Fruit fly (Drosophila melanogaster) whole organism, embryonic: ENCODE data around the gene Rab9Fb.

Source experiments
- Abd-B ChIP-seq: fragments of 200-800 bp; sonication (Bioruptor generic); optimal IDR thresholded peaks from 2 replicates; lab custom pipeline; 2018; ENCODE audit warnings: missing biosample characterization, mild to moderate bottlenecking, missing genetic modification characterization, moderate library complexity
- BtbVII ChIP-seq: fragments of 200-800 bp; sonication (Bioruptor generic); optimal IDR thresholded peaks from 3 replicates; lab custom pipeline; 2017; ENCODE audit warnings: missing biosample characterization, mild to moderate bottlenecking, missing genetic modification characterization
- CG10267 ChIP-seq: fragments of 200-800 bp; sonication (Bioruptor generic); optimal IDR thresholded peaks from 2 replicates; lab custom pipeline; 2018; ENCODE audit warnings: missing biosample characterization, mild to moderate bottlenecking, missing genetic modification characterization, moderate library complexity
- CG11093 ChIP-seq: fragments of 200-800 bp; sonication (Bioruptor generic); IDR thresholded peaks from 3 replicates; pipeline ENCODE4 v1.3.6; 2022; ENCODE audit warnings: missing biosample characterization, missing genetic modification characterization
- CG11247 ChIP-seq: fragments of 200-800 bp; sonication (Bioruptor generic); IDR thresholded peaks from 2 replicates; pipeline ENCODE4 v1.3.6; 2022; ENCODE audit warnings: missing biosample characterization, missing genetic modification characterization
- CG12236 ChIP-seq: fragments of 200-800 bp; sonication (Bioruptor generic); optimal IDR thresholded peaks from 2 replicates; lab custom pipeline; 2016; ENCODE audit warnings: missing biosample characterization, missing genetic modification characterization
- CG12659 ChIP-seq: fragments of 200-800 bp; sonication (Bioruptor generic); optimal IDR thresholded peaks from 3 replicates; lab custom pipeline; 2017; ENCODE audit warnings: mild to moderate bottlenecking, missing biosample characterization, missing genetic modification reagents, missing genetic modification characterization
- CG14050 ChIP-seq: fragments of 200-800 bp; sonication (Bioruptor generic); IDR thresholded peaks from 3 replicates; pipeline ENCODE4 v1.3.6; 2022; ENCODE audit warnings: missing biosample characterization, missing genetic modification characterization
- CG1529 ChIP-seq: fragments of 200-800 bp; sonication (Bioruptor generic); optimal IDR thresholded peaks from 3 replicates; lab custom pipeline; 2018; ENCODE audit warnings: missing biosample characterization, missing genetic modification characterization
- CG15479 ChIP-seq: fragments of 200-800 bp; sonication (Bioruptor generic); optimal IDR thresholded peaks from 3 replicates; lab custom pipeline; 2019; ENCODE audit warnings: missing biosample characterization, mild to moderate bottlenecking, missing genetic modification characterization, moderate library complexity
- CG15601 ChIP-seq: fragments of 200-800 bp; sonication (Bioruptor generic); optimal IDR thresholded peaks from 3 replicates; lab custom pipeline; 2019; ENCODE audit warnings: missing biosample characterization, mild to moderate bottlenecking, missing genetic modification characterization, moderate library complexity
- CG2678 ChIP-seq: fragments of 200-800 bp; sonication (Bioruptor generic); optimal IDR thresholded peaks from 3 replicates; lab custom pipeline; 2019; ENCODE audit warnings: missing biosample characterization, mild to moderate bottlenecking, missing genetic modification characterization, moderate library complexity
- CG30431 ChIP-seq: fragments of 200-800 bp; sonication (Bioruptor generic); optimal IDR thresholded peaks from 2 replicates; lab custom pipeline; 2017; ENCODE audit warnings: missing biosample characterization, missing genetic modification characterization
- CG34422 ChIP-seq: fragments of 200-800 bp; sonication (Bioruptor generic); IDR thresholded peaks from 3 replicates; pipeline ENCODE4 v1.3.6; 2022; ENCODE audit warnings: missing biosample characterization, missing genetic modification characterization
- CG4282 ChIP-seq: fragments of 200-800 bp; sonication (Bioruptor generic); optimal IDR thresholded peaks from 2 replicates; lab custom pipeline; 2016; ENCODE audit warnings: missing biosample characterization, missing genetic modification characterization
- CG4328 ChIP-seq: fragments of 200-800 bp; sonication (Bioruptor generic); optimal IDR thresholded peaks from 3 replicates; lab custom pipeline; 2017; ENCODE audit warnings: missing biosample characterization, missing genetic modification reagents, missing genetic modification characterization
- CG5180 ChIP-seq: fragments of 200-800 bp; sonication (Bioruptor generic); optimal IDR thresholded peaks from 3 replicates; lab custom pipeline; 2017; ENCODE audit warnings: missing biosample characterization, missing genetic modification characterization, mild to moderate bottlenecking, moderate library complexity, missing genetic modification reagents
- CG6683 ChIP-seq: fragments of 200-800 bp; sonication (Bioruptor generic); optimal IDR thresholded peaks from 2 replicates; lab custom pipeline; 2017; ENCODE audit warnings: missing biosample characterization, mild to moderate bottlenecking, missing genetic modification characterization, missing genetic modification reagents
- CG6791 ChIP-seq: fragments of 200-800 bp; sonication (Bioruptor generic); IDR thresholded peaks from 3 replicates; pipeline ENCODE4 v1.3.6; 2022; ENCODE audit warnings: missing biosample characterization, missing genetic modification characterization; ENCODE audit not compliant: partially characterized antibody
- CG8281 ChIP-seq: fragments of 200-800 bp; sonication (Bioruptor generic); optimal IDR thresholded peaks from 2 replicates; lab custom pipeline; 2018; ENCODE audit warnings: missing biosample characterization, mild to moderate bottlenecking, missing genetic modification characterization, moderate library complexity
- CG9727 ChIP-seq: fragments of 200-800 bp; sonication (Bioruptor generic); optimal IDR thresholded peaks from 3 replicates; lab custom pipeline; 2017; ENCODE audit warnings: missing biosample characterization, mild to moderate bottlenecking, missing genetic modification characterization
- Chrac-16 ChIP-seq: fragments of 200-800 bp; sonication (Bioruptor generic); optimal IDR thresholded peaks from 3 replicates; lab custom pipeline; 2016; ENCODE audit warnings: missing biosample characterization, missing genetic modification characterization
- Dip2 ChIP-seq: fragments of 200-800 bp; sonication (Bioruptor generic); IDR thresholded peaks from 2 replicates; pipeline ENCODE4 v1.3.6; 2022; ENCODE audit warnings: missing biosample characterization, missing genetic modification characterization
- Doc2 ChIP-seq: fragments of 200-800 bp; sonication (Bioruptor generic); IDR thresholded peaks from 2 replicates; pipeline ENCODE4 v1.3.6; 2022; ENCODE audit warnings: missing biosample characterization, missing genetic modification characterization
- Eip74EF ChIP-seq, 2 experiments: fragments of 200-800 bp in 1 of 2; fragments of >200 bp in 1 of 2; sonication (Bioruptor generic) in 1 of 2; optimal IDR thresholded peaks; 2 replicates each; lab custom pipeline; 2017 to 2019; ENCODE audit warnings: missing biosample characterization in 2 of 2, missing genetic modification characterization in 2 of 2, mild to moderate bottlenecking in 1 of 2, moderate library complexity in 1 of 2
- Gsc ChIP-seq: fragments of 200-800 bp; sonication (Bioruptor generic); IDR thresholded peaks from 2 replicates; pipeline ENCODE4 v1.3.6; 2022; ENCODE audit warnings: missing biosample characterization, missing genetic modification characterization
- HHEX ChIP-seq: fragments of 200-800 bp; sonication (Bioruptor generic); optimal IDR thresholded peaks from 3 replicates; lab custom pipeline; 2017; ENCODE audit warnings: missing biosample characterization, mild to moderate bottlenecking, missing genetic modification characterization, missing genetic modification reagents
- Meics ChIP-seq: fragments of 200-800 bp; sonication (Bioruptor generic); optimal IDR thresholded peaks from 2 replicates; lab custom pipeline; 2017; ENCODE audit warnings: missing biosample characterization, mild to moderate bottlenecking, missing genetic modification characterization
- Myb ChIP-seq: fragments of 200-800 bp; sonication (Bioruptor generic); optimal IDR thresholded peaks from 2 replicates; lab custom pipeline; 2016; ENCODE audit warnings: missing biosample characterization, missing genetic modification characterization
- NfI ChIP-seq: fragments of 200-800 bp; sonication (Bioruptor generic); optimal IDR thresholded peaks from 3 replicates; lab custom pipeline; 2018; ENCODE audit warnings: missing biosample characterization, mild to moderate bottlenecking, missing genetic modification characterization, moderate library complexity
- Ptx1 ChIP-seq: fragments of 200-800 bp; sonication (Bioruptor generic); IDR thresholded peaks from 2 replicates; pipeline ENCODE4 v1.3.6; 2022; ENCODE audit warnings: missing biosample characterization, missing genetic modification characterization
- Usf ChIP-seq: fragments of 200-800 bp; sonication (Bioruptor generic); optimal IDR thresholded peaks from 2 replicates; lab custom pipeline; 2017; ENCODE audit warnings: missing genotype, missing biosample characterization, missing genetic modification characterization
- bbx ChIP-seq: fragments of 200-800 bp; sonication (Bioruptor generic); IDR thresholded peaks from 2 replicates; pipeline ENCODE4 v1.3.6; 2022; ENCODE audit warnings: missing biosample characterization, missing genetic modification characterization; ENCODE audit not compliant: partially characterized antibody
- caup ChIP-seq: fragments of 200-800 bp; sonication (Bioruptor generic); optimal IDR thresholded peaks from 3 replicates; lab custom pipeline; 2017; ENCODE audit warnings: missing biosample characterization, mild to moderate bottlenecking, missing genetic modification characterization, moderate library complexity; ENCODE audit not compliant: severe bottlenecking
- corto ChIP-seq: fragments of 200-800 bp; sonication (Bioruptor generic); optimal IDR thresholded peaks from 2 replicates; lab custom pipeline; 2016; ENCODE audit warnings: missing biosample characterization, mild to moderate bottlenecking, missing genetic modification characterization, moderate library complexity
- crp ChIP-seq, 2 experiments: fragments of 200-800 bp; sonication (Bioruptor generic); optimal IDR thresholded peaks; 2 replicates in 1 of 2; 3 replicates in 1 of 2; lab custom pipeline; 2017; ENCODE audit warnings: missing biosample characterization in 2 of 2, missing genetic modification characterization in 2 of 2, mild to moderate bottlenecking in 1 of 2, moderate library complexity in 1 of 2
- esg ChIP-seq: fragments of 200-800 bp; sonication (Bioruptor generic); conservative IDR thresholded peaks from 2 replicates; pipeline ENCODE4 v1.3.6; 2022; ENCODE audit warnings: missing biosample characterization, missing genetic modification characterization
- fu2 ChIP-seq: fragments of 200-800 bp; sonication (Bioruptor generic); optimal IDR thresholded peaks from 2 replicates; lab custom pipeline; 2016; ENCODE audit warnings: missing biosample characterization, missing genetic modification characterization
- hkb ChIP-seq, 2 experiments: fragments of 200-800 bp in 1 of 2; fragments of >200 bp in 1 of 2; sonication (Bioruptor generic) in 1 of 2; IDR thresholded peaks in 1 of 2; optimal IDR thresholded peaks in 1 of 2; 2 replicates each; pipeline versions ENCODE4 v1.3.6 to Lab custom; 2017 to 2022; ENCODE audit warnings: missing biosample characterization in 1 of 2, missing genetic modification characterization in 1 of 2
- kah ChIP-seq: fragments of 200-800 bp; sonication (Bioruptor generic); optimal IDR thresholded peaks from 2 replicates; lab custom pipeline; 2018; ENCODE audit warnings: missing biosample characterization, mild to moderate bottlenecking, missing genetic modification characterization
- lab ChIP-seq: fragments of 200-800 bp; sonication (Bioruptor generic); optimal IDR thresholded peaks from 3 replicates; lab custom pipeline; 2017; ENCODE audit warnings: missing biosample characterization, missing genetic modification characterization, mild to moderate bottlenecking, moderate library complexity, missing genetic modification reagents
- lov ChIP-seq, 2 experiments: fragments of 200-800 bp in 1 of 2; fragments of >200 bp in 1 of 2; sonication (Bioruptor generic) in 1 of 2; IDR thresholded peaks in 1 of 2; optimal IDR thresholded peaks in 1 of 2; 2 replicates in 1 of 2; 3 replicates in 1 of 2; pipeline versions ENCODE4 v1.3.6 to Lab custom; 2017 to 2022; ENCODE audit warnings: missing biosample characterization in 1 of 2, missing genetic modification characterization in 1 of 2
- pfk ChIP-seq: fragments of 200-800 bp; sonication (Bioruptor generic); optimal IDR thresholded peaks from 2 replicates; lab custom pipeline; 2018; ENCODE audit warnings: missing biosample characterization, mild to moderate bottlenecking, missing genetic modification characterization, moderate library complexity
- tap ChIP-seq: fragments of 200-800 bp; optimal IDR thresholded peaks from 3 replicates; lab custom pipeline; 2019; ENCODE audit warnings: missing biosample characterization, mild to moderate bottlenecking, missing genetic modification characterization, moderate library complexity
- unpg ChIP-seq: fragments of 200-800 bp; sonication (Bioruptor generic); optimal IDR thresholded peaks from 3 replicates; lab custom pipeline; 2018; ENCODE audit warnings: missing biosample characterization, mild to moderate bottlenecking, missing genetic modification characterization, moderate library complexity
- zf30C ChIP-seq: fragments of 200-800 bp; sonication (Bioruptor generic); optimal IDR thresholded peaks from 3 replicates; lab custom pipeline; 2018; ENCODE audit warnings: missing biosample characterization, mild to moderate bottlenecking, missing genetic modification characterization

Rab9Fb gene

DNA sequence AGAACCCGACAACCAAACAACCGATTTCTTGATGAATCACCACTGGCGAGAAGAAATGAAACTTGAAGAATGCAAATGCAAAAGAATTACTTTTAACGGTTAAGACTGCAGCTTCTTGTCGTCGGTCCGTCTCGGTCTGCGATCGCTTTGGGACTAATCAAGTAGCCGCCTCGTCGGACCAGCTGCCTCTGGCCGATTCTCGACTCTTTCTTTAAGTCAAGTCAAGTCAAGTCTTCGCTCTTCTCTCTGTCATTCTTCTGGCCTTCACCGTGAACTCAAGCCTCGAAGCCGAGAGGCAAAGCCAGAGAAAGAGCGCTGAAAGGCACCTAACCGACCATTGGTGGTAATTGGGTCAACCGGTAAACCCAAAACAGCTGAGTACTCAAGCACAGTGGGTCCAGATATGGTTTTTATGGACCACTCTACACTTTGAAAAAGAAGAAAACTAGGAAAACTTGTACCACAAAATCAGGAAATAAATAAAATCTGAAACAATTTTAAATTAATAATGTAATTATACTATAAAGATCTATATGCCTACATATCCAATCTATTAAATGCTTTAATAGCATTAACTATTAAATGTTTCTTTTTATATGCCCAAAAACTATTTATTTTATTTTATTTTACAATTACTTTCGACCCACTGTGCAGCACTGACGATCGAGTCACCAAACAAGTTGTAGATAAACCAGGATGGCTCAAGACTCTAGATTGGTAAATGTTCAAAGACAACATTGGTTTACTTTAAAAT is 14.9 kb upstream of the Rab9Fb start, which contains the start of gene C901 (continued):
- TF ChIP-seq CG10267 (tag; lab: Kevin White, UChicago) (peak; percentile 72), bbx (GFP tag; lab: Robert Waterston, UW) (no peak), Eip74EF (GFP tag; optimal IDR thresholded peaks at IDR 0.05; lab: Kevin White, UChicago) (peak in 1 of 2 experiments; percentile 61), CG2678 (tag; lab: Kevin White, UChicago) (peak; percentile 88), CG4328 (GFP tag; lab: Kevin White, UChicago) (no peak), lab (peak; percentile 54), zf30C (GFP tag; lab: Kevin White, UChicago) (no peak), Abd-B (GFP tag; lab: Kevin White, UChicago) (peak; percentile 42), CG4282 (GFP tag; lab: Kevin White, UChicago) (no peak), pfk (GFP tag; lab: Kevin White, UChicago) (no peak), CG6791 (GFP tag; lab: Robert Waterston, UW) (no peak), kah (peak; percentile 9), CG15479 (GFP tag; lab: Kevin White, UChicago) (no peak), lov (optimal IDR thresholded peaks at IDR 0.05; lab: Kevin White, UChicago) (no peak), lov (GFP tag; IDR thresholded peaks at IDR 0.05; lab: Robert Waterston, UW) (no peak), Doc2 (GFP tag; lab: Robert Waterston, UW) (no peak), corto (GFP tag; lab: Kevin White, UChicago) (no peak), CG12236 (no peak), CG12659 (GFP tag; lab: Kevin White, UChicago) (peak; percentile 64), CG11093 (GFP tag; lab: Robert Waterston, UW) (peak; percentile 59; the same call in 1 of the 3 replicates), CG30431 (peak; percentile 4), hkb (optimal IDR thresholded peaks at IDR 0.05; lab: Kevin White, UChicago) (no peak), hkb (GFP tag; IDR thresholded peaks at IDR 0.05; lab: Robert Waterston, UW) (peak; percentile 67), crp (GFP tag; optimal IDR thresholded peaks at IDR 0.05; lab: Kevin White, UChicago) (peak in 1 of 2 experiments; percentile 34), Gsc (GFP tag; lab: Robert Waterston, UW) (no peak), Myb (no peak), CG9727 (peak; percentile 38), CG15601 (tag; lab: Kevin White, UChicago) (peak; percentile 84), CG1529 (GFP tag; lab: Kevin White, UChicago) (peak; percentile 48), unpg (GFP tag; lab: Kevin White, UChicago) (peak; percentile 82), NfI (GFP tag; lab: Kevin White, UChicago) (peak; percentile 35), CG14050 (GFP tag; lab: Robert Waterston, UW) (peak; percentile 44; the same call in 2 of the 3 replicates), Chrac-16 (GFP tag; lab: Kevin White, UChicago) (peak; percentile 18), Dip2 (GFP tag; lab: Robert Waterston, UW) (no peak), HHEX (GFP tag; lab: Kevin White, UChicago) (peak; percentile 23), caup (GFP tag; lab: Kevin White, UChicago) (peak; percentile 6), Meics (GFP tag; lab: Kevin White, UChicago) (peak; percentile 49), esg (GFP tag; lab: Robert Waterston, UW) (peak; percentile 59), Ptx1 (peak; percentile 66), fu2 (GFP tag; lab: Kevin White, UChicago) (no peak), BtbVII (GFP tag; lab: Kevin White, UChicago) (peak; percentile 15), CG11247 (GFP tag; lab: Robert Waterston, UW) (0 out of 2 replicates have a peak, but pooled peaks have one; percentile 30), Usf (no peak), CG6683 (GFP tag; lab: Kevin White, UChicago) (peak; percentile 25), CG8281 (tag; lab: Kevin White, UChicago) (peak; percentile 28), CG5180 (GFP tag; lab: Kevin White, UChicago) (peak; percentile 36), tap (tag; lab: Kevin White, UChicago) (peak; percentile 62), CG34422 (GFP tag; lab: Robert Waterston, UW) (0 out of 3 replicates have a peak, but pooled peaks have one; percentile 27)
